Worm (Caenorhabditis elegans): Measurements from ENCODE around the gene nhr-108.

- TF ChIP-seq ama-1 (optimal IDR thresholded peaks at IDR 0.05) (no peak), flt-1 (GFP tag; IDR thresholded peaks at IDR 0.05) (no peak), B0310.2 (tag; optimal IDR thresholded peaks at IDR 0.05) (no peak), hnd-1 (tag; optimal IDR thresholded peaks at IDR 0.05) (no peak), tbx-11 (GFP tag; IDR thresholded peaks at IDR 0.05) (no peak), ceh-13 (GFP tag; optimal IDR thresholded peaks at IDR 0.05) (no peak), ets-7 (tag; optimal IDR thresholded peaks at IDR 0.05) (no peak), hmbx-1 (tag; optimal IDR thresholded peaks at IDR 0.05) (no peak), tra-4 (tag; optimal IDR thresholded peaks at IDR 0.05) (no peak), scrt-1 (GFP tag; IDR thresholded peaks at IDR 0.05) (no peak), sea-1 (GFP tag; conservative IDR thresholded peaks at IDR 0.05) (no peak), aly-1 (tag; optimal IDR thresholded peaks at IDR 0.05) (no peak)
Measured at ce11 chrV:15888751-15889150, 35.5 kb downstream of the nhr-108 start, which contains the start of gene cgt-1.
